Worm (Caenorhabditis elegans) whole organism, L4 larva: ENCODE data around the gene C35A5.3.
A peak's percentile ranks its signal among the peaks of the same experiment; 100 is the strongest.

Experiments
- F37D6.2 ChIP-seq: sonication (generic microtip); optimal IDR thresholded peaks from 2 replicates; lab custom pipeline; 2016; ENCODE audit warnings: mild to moderate bottlenecking, missing genetic modification characterization, missing compliant biosample characterization
- ceh-62 ChIP-seq: sonication (generic microtip); optimal IDR thresholded peaks from 2 replicates; lab custom pipeline; 2017; ENCODE audit warnings: missing biosample characterization, missing genetic modification characterization
- dpl-1 ChIP-seq: fragments of 150-350 bp; optimal IDR thresholded peaks from 2 replicates; lab custom pipeline; 2014; ENCODE audit warnings: missing biosample characterization, missing genetic modification reagents, missing genetic modification characterization
- nhr-28 ChIP-seq: fragments of 150-350 bp; optimal IDR thresholded peaks from 2 replicates; lab custom pipeline; 2014; ENCODE audit warnings: missing biosample characterization, missing genetic modification characterization
- nhr-41 ChIP-seq: fragments of 200-800 bp; sonication (Bioruptor generic); IDR thresholded peaks from 2 replicates; pipeline ENCODE4 v1.3.6; 2022; ENCODE audit warnings: missing genetic modification reagents, missing genetic modification characterization, missing compliant biosample characterization
- pha-4 ChIP-seq, 2 experiments: fragments of 150-350 bp in 1 of 2; fragments of 200-800 bp in 1 of 2; sonication (Bioruptor generic) in 1 of 2; IDR thresholded peaks in 1 of 2; optimal IDR thresholded peaks in 1 of 2; 2 replicates each; pipeline versions ENCODE4 v1.3.6 to Lab custom; 2014 to 2022; ENCODE audit warnings: missing genetic modification characterization in 2 of 2, missing genetic modification reagents in 2 of 2, missing biosample characterization in 1 of 2, missing compliant biosample characterization in 1 of 2
- pqm-1 ChIP-seq: sonication (generic microtip); optimal IDR thresholded peaks from 2 replicates; lab custom pipeline; 2017; ENCODE audit warnings: missing biosample characterization, missing genetic modification characterization
- unc-130 ChIP-seq: sonication (generic microtip); optimal IDR thresholded peaks from 2 replicates; lab custom pipeline; 2016; ENCODE audit warnings: missing genetic modification reagents, missing genetic modification characterization, missing compliant biosample characterization
- zag-1 ChIP-seq: fragments of 150-350 bp; optimal IDR thresholded peaks from 2 replicates; lab custom pipeline; 2014; ENCODE audit warnings: missing biosample characterization, missing genetic modification characterization
- ztf-11 ChIP-seq: fragments of 150-350 bp; optimal IDR thresholded peaks from 2 replicates; lab custom pipeline; 2014; ENCODE audit warnings: missing biosample characterization, missing genetic modification characterization

DNA sequence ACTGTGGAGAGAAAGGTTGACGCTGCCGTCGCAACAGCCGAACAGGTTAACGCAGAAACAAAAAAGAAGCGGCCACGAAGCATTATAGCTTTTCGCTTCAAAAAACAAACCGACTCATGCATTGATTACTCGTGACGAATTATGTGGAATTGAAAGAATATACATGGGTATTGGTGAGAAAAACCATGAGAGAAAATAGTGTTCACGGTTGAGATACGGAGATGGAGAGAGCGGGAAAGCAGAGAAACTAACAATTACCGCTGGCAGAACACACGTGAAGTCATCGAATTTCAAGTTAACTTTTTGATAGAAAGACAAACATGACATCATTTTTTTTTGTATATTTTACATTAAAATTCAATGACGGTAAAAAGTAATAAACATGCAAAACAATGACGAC lies 34.1 kb upstream of the C35A5.3 start:
- no peak for TF ChIP-seq unc-130
- peak; percentile 55 for TF ChIP-seq nhr-28 (tag; lab: Kevin White, UChicago)
- TF ChIP-seq pha-4 (GFP tag; IDR thresholded peaks at IDR 0.05; lab: Robert Waterston, UW) = no peak
- TF ChIP-seq pha-4 (tag; optimal IDR thresholded peaks at IDR 0.05; lab: Kevin White, UChicago) = no peak
- TF ChIP-seq nhr-41 (GFP tag; lab: Robert Waterston, UW) = no peak
- TF ChIP-seq F37D6.2 (tag; lab: Kevin White, UChicago) = no peak
- TF ChIP-seq pqm-1 (tag; lab: Kevin White, UChicago) = peak; percentile 2
- TF ChIP-seq ztf-11 (tag; lab: Kevin White, UChicago) = no peak
- TF ChIP-seq zag-1 (tag; lab: Kevin White, UChicago) = no peak
- no peak for TF ChIP-seq ceh-62
- TF ChIP-seq dpl-1 (GFP tag; lab: Kevin White, UChicago) = peak; percentile 1
